Fruit fly (Drosophila melanogaster) Kc167 (cell line): Measurements from ENCODE around the gene milt.

Source experiments
- Myc ChIP-seq: fragments of >200 bp; optimal IDR thresholded peaks from 2 replicates; lab custom pipeline; 2017; ENCODE audit warnings: missing external identifiers
- Sin3A ChIP-seq: fragments of >200 bp; optimal IDR thresholded peaks from 2 replicates; lab custom pipeline; 2018; ENCODE audit warnings: missing external identifiers
- h ChIP-seq: fragments of >200 bp; optimal IDR thresholded peaks from 3 replicates; lab custom pipeline; 2018; ENCODE audit warnings: missing external identifiers
- insv ChIP-seq: fragments of >200 bp; optimal IDR thresholded peaks from 3 replicates; lab custom pipeline; 2018; ENCODE audit warnings: missing external identifiers
- psq ChIP-seq: fragments of >200 bp; optimal IDR thresholded peaks from 2 replicates; lab custom pipeline; 2017; ENCODE audit warnings: missing external identifiers
- ttk ChIP-seq: sonication (Bioruptor generic); optimal IDR thresholded peaks from 2 replicates; lab custom pipeline; 2017; ENCODE audit warnings: missing external identifiers

- TF ChIP-seq psq (no peak), Sin3A (lab: Kevin White, UChicago) (no peak), insv (lab: Kevin White, UChicago) (no peak), ttk (no peak), h (lab: Kevin White, UChicago) (no peak), Myc (no peak)
Measured at dm6 chr2L:7037773-7038327, at the start of gene milt.
